Fruit fly (Drosophila melanogaster): ENCODE results near the gene tzn.

tzn gene

DNA sequence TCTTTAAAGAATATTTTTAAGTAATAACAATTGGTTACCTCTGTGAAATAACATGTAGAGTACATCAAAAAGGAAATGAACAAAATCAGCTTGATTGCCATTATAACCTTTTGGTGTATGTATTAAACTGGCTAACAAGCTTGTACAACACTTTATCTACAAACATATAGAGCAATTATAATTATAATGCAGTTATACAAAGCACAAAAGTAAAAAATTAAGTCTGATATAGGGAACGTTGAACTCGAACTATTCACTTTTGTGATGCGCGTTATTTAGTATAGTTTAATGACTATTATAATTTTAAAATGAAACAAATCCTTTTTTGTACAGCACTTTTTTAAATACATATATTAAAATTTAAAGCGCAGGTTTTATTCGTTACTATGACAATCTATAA lies 42.9 kb upstream of the tzn start, which contains the start of gene CG33912 (continued):
- TF ChIP-seq CG16813 (GFP tag; IDR thresholded peaks at IDR 0.05; ENCODE audit: partially characterized antibody) (no peak), E2f1 (GFP tag; IDR thresholded peaks at IDR 0.05) (no peak), CG6175 (GFP tag; IDR thresholded peaks at IDR 0.05) (no peak), CG6765 (GFP tag; optimal IDR thresholded peaks at IDR 0.05) (no peak), CG3838 (GFP tag; optimal IDR thresholded peaks at IDR 0.05) (no peak), Sry-β (GFP tag; optimal IDR thresholded peaks at IDR 0.05) (no peak), sens (GFP tag) (no peak)

DNA sequence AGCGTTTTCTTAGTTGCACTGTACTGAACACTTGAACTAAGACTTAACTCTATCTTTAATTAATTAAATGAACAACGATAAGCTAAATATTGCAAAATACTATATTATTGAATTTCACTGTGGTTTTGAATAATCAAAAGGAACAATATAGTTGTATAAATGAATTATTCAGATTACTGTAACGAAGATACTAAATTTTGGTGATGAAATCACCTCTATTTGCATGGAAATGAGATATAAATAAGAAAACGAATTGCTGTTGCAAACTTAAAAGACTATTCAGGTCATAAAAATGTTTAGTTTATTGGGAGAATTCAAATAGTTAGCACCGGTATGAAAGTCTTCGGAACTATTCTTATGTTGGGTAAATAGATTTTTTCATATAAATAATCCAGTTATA lies 39.9 kb upstream of the tzn start, which contains the start of gene CG43251:
TSS of gene CG43251 (plus strand) at position 301 of the 400 bp plus-strand sequence.
- no peak for TF ChIP-seq Ets97D (GFP tag; optimal IDR thresholded peaks at IDR 0.05)
- TF ChIP-seq CG4282 (GFP tag; optimal IDR thresholded peaks at IDR 0.05): no peak
- no peak for TF ChIP-seq fru (optimal IDR thresholded peaks at IDR 0.05)
- TF ChIP-seq CG6791 (GFP tag; IDR thresholded peaks at IDR 0.05; ENCODE audit: partially characterized antibody): no peak
- TF ChIP-seq abd-A (tag; optimal IDR thresholded peaks at IDR 0.05): no peak
- TF ChIP-seq CG6175 (GFP tag; IDR thresholded peaks at IDR 0.05): no peak
- TF ChIP-seq CG32532 (GFP tag; IDR thresholded peaks at IDR 0.05): no peak
- TF ChIP-seq fd3F (GFP tag; optimal IDR thresholded peaks at IDR 0.05): no peak
- TF ChIP-seq nerfin-2 (GFP tag; IDR thresholded peaks at IDR 0.05; ENCODE audit: partially characterized antibody): no peak
- no peak for TF ChIP-seq CG4730 (GFP tag; IDR thresholded peaks at IDR 0.05)
- TF ChIP-seq gcm (GFP tag; optimal IDR thresholded peaks at IDR 0.05): no peak
- no peak for TF ChIP-seq Sox102F (GFP tag; optimal IDR thresholded peaks at IDR 0.05)
- TF ChIP-seq ind (GFP tag; optimal IDR thresholded peaks at IDR 0.05): no peak
- TF ChIP-seq C15 (GFP tag; IDR thresholded peaks at IDR 0.05): no peak
- TF ChIP-seq Hr39 (optimal IDR thresholded peaks at IDR 0.05): no peak
- no peak for TF ChIP-seq CG12391 (tag; optimal IDR thresholded peaks at IDR 0.05)
- TF ChIP-seq CG5180 (GFP tag; optimal IDR thresholded peaks at IDR 0.05): no peak
- no peak for TF ChIP-seq repo (GFP tag; optimal IDR thresholded peaks at IDR 0.05)
- TF ChIP-seq eyg (GFP tag; optimal IDR thresholded peaks at IDR 0.05): no peak

DNA sequence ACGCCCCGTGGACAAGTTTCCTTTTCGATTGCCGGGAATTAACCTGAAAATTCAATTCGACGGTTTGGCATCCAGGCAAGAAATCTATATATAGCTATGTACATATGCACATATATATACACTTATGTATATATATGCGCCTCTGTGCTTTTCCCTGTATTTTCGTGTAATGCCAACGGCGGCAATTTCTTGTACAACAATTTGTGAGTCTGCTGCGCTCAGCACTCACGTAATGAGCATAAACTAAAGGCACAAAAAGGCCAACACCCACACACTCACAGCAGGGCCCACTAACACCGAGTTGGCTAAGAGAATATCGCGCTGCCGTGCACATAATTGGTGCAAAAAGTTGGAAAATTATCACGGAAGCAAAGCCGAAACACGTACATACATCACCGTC lies 37.0 kb upstream of the tzn start:
- TF ChIP-seq hb (GFP tag; IDR thresholded peaks at IDR 0.05; ENCODE audit: partially characterized antibody) (0 out of 3 replicates have a peak, but pooled peaks have one; percentile 54), NfI (GFP tag; optimal IDR thresholded peaks at IDR 0.05) (no peak), knrl (GFP tag; IDR thresholded peaks at IDR 0.05; ENCODE audit: partially characterized antibody) (no peak), CG6175 (GFP tag; IDR thresholded peaks at IDR 0.05) (no peak), Dip3 (GFP tag; optimal IDR thresholded peaks at IDR 0.05) (no peak), NC2β (GFP tag; optimal IDR thresholded peaks at IDR 0.05) (no peak), NK7.1 (GFP tag; optimal IDR thresholded peaks at IDR 0.05) (no peak), kni (GFP tag; optimal IDR thresholded peaks at IDR 0.05) (no peak), dan (GFP tag; IDR thresholded peaks at IDR 0.05) (no peak)

DNA sequence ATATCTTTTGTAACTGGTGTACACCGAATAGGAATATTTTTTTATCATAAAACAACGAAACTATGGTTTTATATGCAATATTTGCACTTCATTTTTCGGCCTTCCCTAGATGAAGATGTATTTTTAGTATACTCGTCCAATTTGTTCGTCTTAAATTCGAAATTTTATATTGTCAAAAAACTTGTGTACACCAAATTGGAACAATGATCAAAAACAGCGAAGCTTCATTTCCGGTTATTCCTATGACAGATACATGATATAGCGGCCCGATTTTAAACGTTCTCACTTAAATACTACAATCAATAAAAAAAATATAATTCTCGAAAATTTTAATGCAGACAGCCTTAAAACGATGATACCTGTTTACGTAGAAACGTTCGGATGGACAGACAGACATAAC lies 31.2 kb upstream of the tzn start:
- TF ChIP-seq pfk (GFP tag; optimal IDR thresholded peaks at IDR 0.05) (peak; percentile 77), jumu (GFP tag; optimal IDR thresholded peaks at IDR 0.05) (no peak), CG1603 (tag; optimal IDR thresholded peaks at IDR 0.05) (peak; percentile 15), CG15514 (GFP tag; optimal IDR thresholded peaks at IDR 0.05) (no peak), CG30020 (tag; optimal IDR thresholded peaks at IDR 0.05) (peak; percentile 54), sens (GFP tag) (peak; percentile 79)
